Worm (Caenorhabditis elegans): Measurements from ENCODE around the gene col-8.

DNA sequence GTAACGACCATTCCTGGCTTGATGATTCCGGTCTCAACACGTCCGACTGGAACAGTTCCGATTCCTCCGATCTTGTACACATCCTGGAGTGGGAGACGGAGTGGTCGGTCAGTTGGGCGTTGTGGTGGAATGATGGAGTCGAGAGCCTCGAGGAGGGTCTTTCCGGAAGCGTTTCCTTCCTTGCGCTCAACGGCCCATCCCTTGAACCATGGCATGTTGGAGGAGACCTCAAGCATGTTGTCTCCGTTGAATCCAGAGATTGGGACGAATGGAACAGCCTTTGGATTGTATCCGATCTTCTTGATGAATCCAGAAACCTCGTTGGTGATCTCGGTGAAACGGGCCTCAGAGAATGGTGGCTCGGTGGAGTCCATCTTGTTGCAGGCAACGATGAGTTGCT is 49.7 kb downstream of the col-8 start:
- TF ChIP-seq ref-1 (GFP tag; conservative IDR thresholded peaks at IDR 0.05) (no peak), tab-1 (GFP tag; IDR thresholded peaks at IDR 0.05) (no peak), med-1 (GFP tag; optimal IDR thresholded peaks at IDR 0.05; ENCODE audit: insufficient read depth) (no peak), cog-1 (tag; optimal IDR thresholded peaks at IDR 0.05) (no peak), ztf-29 (GFP tag; IDR thresholded peaks at IDR 0.05) (no peak)
